Worm (Caenorhabditis elegans): ENCODE data around the gene lmtr-5.

- no peak for TF ChIP-seq dao-5 (tag; optimal IDR thresholded peaks at IDR 0.05)
- no peak for TF ChIP-seq W03F9.2 (tag; optimal IDR thresholded peaks at IDR 0.05)
- TF ChIP-seq him-1 (tag; optimal IDR thresholded peaks at IDR 0.05): no peak
Observed at ce11 chrIII:3199416-3199815, 15.9 kb downstream of the lmtr-5 start, which contains the start of gene heh-1.

All from whole organism, L4/young adult.